Fruit fly (Drosophila melanogaster) whole organism, embryonic: Measurements from ENCODE around the gene haf.

Source experiments
- Aef1 ChIP-seq: fragments of 200-800 bp; sonication (Bioruptor generic); IDR thresholded peaks from 3 replicates; pipeline ENCODE4 v1.3.6; 2022; ENCODE audit warnings: missing biosample characterization, missing genetic modification characterization
- Asciz ChIP-seq: fragments of 200-800 bp; sonication (Bioruptor generic); optimal IDR thresholded peaks from 2 replicates; lab custom pipeline; 2017; ENCODE audit warnings: missing biosample characterization, mild to moderate bottlenecking, missing genetic modification characterization, missing genetic modification reagents
- Atf6 ChIP-seq: fragments of 200-800 bp; sonication (Bioruptor generic); IDR thresholded peaks from 2 replicates; pipeline ENCODE4 v1.3.6; 2022; ENCODE audit warnings: missing biosample characterization, missing genetic modification characterization
- CG10431 ChIP-seq: fragments of 200-800 bp; sonication (Bioruptor generic); optimal IDR thresholded peaks from 3 replicates; lab custom pipeline; 2018; ENCODE audit warnings: missing biosample characterization, mild to moderate bottlenecking, missing genetic modification characterization
- CG11093 ChIP-seq: fragments of 200-800 bp; sonication (Bioruptor generic); IDR thresholded peaks from 3 replicates; pipeline ENCODE4 v1.3.6; 2022; ENCODE audit warnings: missing biosample characterization, missing genetic modification characterization
- CG13624 ChIP-seq: fragments of 200-800 bp; sonication (Bioruptor generic); optimal IDR thresholded peaks from 2 replicates; lab custom pipeline; 2016; ENCODE audit warnings: missing biosample characterization, missing genetic modification characterization
- CG14050 ChIP-seq: fragments of 200-800 bp; sonication (Bioruptor generic); IDR thresholded peaks from 3 replicates; pipeline ENCODE4 v1.3.6; 2022; ENCODE audit warnings: missing biosample characterization, missing genetic modification characterization
- CG14965 ChIP-seq: fragments of 200-800 bp; sonication (Bioruptor generic); optimal IDR thresholded peaks from 2 replicates; lab custom pipeline; 2016; ENCODE audit warnings: missing biosample characterization, missing genetic modification characterization, borderline replicate concordance
- CG15011 ChIP-seq: fragments of 200-800 bp; sonication (Bioruptor generic); optimal IDR thresholded peaks from 3 replicates; lab custom pipeline; 2018; ENCODE audit warnings: missing biosample characterization, mild to moderate bottlenecking, missing genetic modification characterization
- CG17829 ChIP-seq: fragments of 200-800 bp; optimal IDR thresholded peaks from 2 replicates; lab custom pipeline; 2019; ENCODE audit warnings: missing biosample characterization, mild to moderate bottlenecking, missing genetic modification characterization, moderate library complexity
- CG17912 ChIP-seq: fragments of 200-800 bp; sonication (Bioruptor generic); optimal IDR thresholded peaks from 2 replicates; lab custom pipeline; 2018; ENCODE audit warnings: missing biosample characterization, mild to moderate bottlenecking, missing genetic modification characterization
- CG18262 ChIP-seq: fragments of 200-800 bp; optimal IDR thresholded peaks from 3 replicates; lab custom pipeline; 2019; ENCODE audit warnings: missing biosample characterization, mild to moderate bottlenecking, missing genetic modification characterization, moderate library complexity
- CG30020 ChIP-seq: fragments of 200-800 bp; optimal IDR thresholded peaks from 2 replicates; lab custom pipeline; 2019; ENCODE audit warnings: missing biosample characterization, mild to moderate bottlenecking, missing genetic modification characterization, moderate library complexity
- CG30403 ChIP-seq: fragments of 200-800 bp; sonication (Bioruptor generic); optimal IDR thresholded peaks from 3 replicates; lab custom pipeline; 2016; ENCODE audit warnings: missing biosample characterization, missing genetic modification characterization
- CG32772 ChIP-seq: fragments of 200-800 bp; sonication (Bioruptor generic); IDR thresholded peaks from 2 replicates; pipeline ENCODE4 v1.3.6; 2022; ENCODE audit warnings: missing biosample characterization, missing genetic modification characterization
- CG33213 ChIP-seq: fragments of 200-800 bp; sonication (Bioruptor generic); optimal IDR thresholded peaks from 3 replicates; lab custom pipeline; 2016; ENCODE audit warnings: missing biosample characterization, missing genetic modification characterization
- CG3847 ChIP-seq: fragments of 200-800 bp; sonication (Bioruptor generic); IDR thresholded peaks from 2 replicates; pipeline ENCODE4 v1.3.6; 2022; ENCODE audit warnings: missing biosample characterization, missing genetic modification characterization
- CG42726 ChIP-seq: fragments of 200-800 bp; sonication (Bioruptor generic); IDR thresholded peaks from 2 replicates; pipeline ENCODE4 v1.3.6; 2022; ENCODE audit warnings: missing biosample characterization, missing genetic modification characterization; ENCODE audit not compliant: partially characterized antibody
- CG4282 ChIP-seq: fragments of 200-800 bp; sonication (Bioruptor generic); optimal IDR thresholded peaks from 2 replicates; lab custom pipeline; 2016; ENCODE audit warnings: missing biosample characterization, missing genetic modification characterization
- CG4404 ChIP-seq: fragments of 200-800 bp; sonication (Bioruptor generic); IDR thresholded peaks from 2 replicates; pipeline ENCODE4 v1.3.6; 2022; ENCODE audit warnings: missing biosample characterization, missing genetic modification characterization
- CG7556 ChIP-seq: fragments of 200-800 bp; sonication (Bioruptor generic); optimal IDR thresholded peaks from 2 replicates; lab custom pipeline; 2017; ENCODE audit warnings: missing biosample characterization, mild to moderate bottlenecking, missing genetic modification characterization
- CG8089 ChIP-seq: fragments of 200-800 bp; sonication (Bioruptor generic); optimal IDR thresholded peaks from 3 replicates; lab custom pipeline; 2016; ENCODE audit warnings: missing biosample characterization, missing genetic modification characterization
- CG8944 ChIP-seq: fragments of 200-800 bp; sonication (Bioruptor generic); optimal IDR thresholded peaks from 3 replicates; lab custom pipeline; 2016; ENCODE audit warnings: missing biosample characterization, missing genetic modification characterization
- CG9609 ChIP-seq: fragments of 200-800 bp; sonication (Bioruptor generic); optimal IDR thresholded peaks from 3 replicates; lab custom pipeline; 2016; ENCODE audit warnings: missing biosample characterization, missing genetic modification characterization
- D ChIP-seq, 2 experiments: fragments of 200-800 bp in 1 of 2; fragments of >200 bp in 1 of 2; sonication (Bioruptor generic) in 1 of 2; optimal IDR thresholded peaks; 2 replicates in 1 of 2; 3 replicates in 1 of 2; lab custom pipeline; 2017; ENCODE audit warnings: mild to moderate bottlenecking in 1 of 2, missing biosample characterization in 1 of 2, missing genetic modification characterization in 1 of 2, missing genetic modification reagents in 1 of 2
- D19A ChIP-seq: fragments of 200-800 bp; optimal IDR thresholded peaks from 3 replicates; lab custom pipeline; 2019; ENCODE audit warnings: missing biosample characterization, mild to moderate bottlenecking, missing genetic modification characterization, moderate library complexity
- Dad ChIP-seq: fragments of 200-800 bp; sonication (Bioruptor generic); optimal IDR thresholded peaks from 3 replicates; lab custom pipeline; 2016; ENCODE audit warnings: missing biosample characterization, missing genetic modification characterization
- Dll ChIP-seq: fragments of 200-800 bp; sonication (Bioruptor generic); IDR thresholded peaks from 4 replicates; pipeline ENCODE4 v1.3.6; 2022; ENCODE audit warnings: missing biosample characterization, missing genetic modification characterization; ENCODE audit not compliant: partially characterized antibody
- Gsc ChIP-seq: fragments of 200-800 bp; sonication (Bioruptor generic); IDR thresholded peaks from 2 replicates; pipeline ENCODE4 v1.3.6; 2022; ENCODE audit warnings: missing biosample characterization, missing genetic modification characterization
- Hand ChIP-seq: fragments of 200-800 bp; sonication (Bioruptor generic); optimal IDR thresholded peaks from 2 replicates; lab custom pipeline; 2017; ENCODE audit warnings: mild to moderate bottlenecking, missing biosample characterization, missing genetic modification reagents, missing genetic modification characterization
- Hsf ChIP-seq: fragments of 200-800 bp; sonication (Bioruptor generic); optimal IDR thresholded peaks from 3 replicates; lab custom pipeline; 2016; ENCODE audit warnings: missing biosample characterization, missing genetic modification characterization
- Mes4 ChIP-seq: fragments of 200-800 bp; sonication (Bioruptor generic); optimal IDR thresholded peaks from 2 replicates; lab custom pipeline; 2016; ENCODE audit warnings: missing biosample characterization, missing genetic modification characterization
- Sry-δ ChIP-seq: fragments of 200-800 bp; sonication (Bioruptor generic); optimal IDR thresholded peaks from 2 replicates; lab custom pipeline; 2016; ENCODE audit warnings: missing biosample characterization, missing genetic modification characterization
- cas ChIP-seq: fragments of 200-800 bp; sonication (Bioruptor generic); IDR thresholded peaks from 2 replicates; pipeline ENCODE4 v1.3.6; 2022; ENCODE audit warnings: missing biosample characterization, missing genetic modification characterization
- caup ChIP-seq: fragments of 200-800 bp; sonication (Bioruptor generic); optimal IDR thresholded peaks from 3 replicates; lab custom pipeline; 2017; ENCODE audit warnings: missing biosample characterization, mild to moderate bottlenecking, missing genetic modification characterization, moderate library complexity; ENCODE audit not compliant: severe bottlenecking
- dimm ChIP-seq: fragments of 200-800 bp; sonication (Bioruptor generic); IDR thresholded peaks from 2 replicates; pipeline ENCODE4 v1.3.6; 2022; ENCODE audit warnings: missing biosample characterization, missing genetic modification characterization
- emc ChIP-seq: fragments of 200-800 bp; sonication (Bioruptor generic); optimal IDR thresholded peaks from 2 replicates; lab custom pipeline; 2016; ENCODE audit warnings: missing biosample characterization, missing genetic modification characterization
- eyg ChIP-seq: fragments of 200-800 bp; sonication (Bioruptor generic); optimal IDR thresholded peaks from 3 replicates; lab custom pipeline; 2016; ENCODE audit warnings: missing biosample characterization, missing genetic modification characterization
- gce ChIP-seq: fragments of 200-800 bp; sonication (Bioruptor generic); IDR thresholded peaks from 3 replicates; pipeline ENCODE4 v1.3.6; 2022; ENCODE audit warnings: missing biosample characterization, missing genetic modification characterization
- grn ChIP-seq: fragments of 200-800 bp; sonication (Bioruptor generic); optimal IDR thresholded peaks from 3 replicates; lab custom pipeline; 2017; ENCODE audit warnings: missing biosample characterization, missing genetic modification characterization
- her ChIP-seq: fragments of 200-800 bp; sonication (Bioruptor generic); optimal IDR thresholded peaks from 2 replicates; lab custom pipeline; 2016; ENCODE audit warnings: missing biosample characterization, missing genetic modification characterization
- insv ChIP-seq, 2 experiments: fragments of 200-800 bp; sonication (Bioruptor generic); optimal IDR thresholded peaks; 3 replicates each; lab custom pipeline; 2016 to 2018; ENCODE audit warnings: missing biosample characterization in 2 of 2, missing genetic modification characterization in 2 of 2
- nau ChIP-seq: fragments of 200-800 bp; sonication (Bioruptor generic); optimal IDR thresholded peaks from 3 replicates; lab custom pipeline; 2017; ENCODE audit warnings: missing biosample characterization, mild to moderate bottlenecking, missing genetic modification characterization, missing genetic modification reagents
- odd ChIP-seq: fragments of 200-800 bp; sonication (Bioruptor generic); optimal IDR thresholded peaks from 2 replicates; lab custom pipeline; 2017; ENCODE audit warnings: missing biosample characterization, mild to moderate bottlenecking, missing genetic modification characterization
- pb ChIP-seq: fragments of 200-800 bp; sonication (Bioruptor generic); optimal IDR thresholded peaks from 3 replicates; lab custom pipeline; 2016; ENCODE audit warnings: missing biosample characterization, missing genetic modification characterization
- ro ChIP-seq: fragments of 200-800 bp; sonication (Bioruptor generic); IDR thresholded peaks from 2 replicates; pipeline ENCODE4 v1.3.6; 2022; ENCODE audit warnings: missing biosample characterization, missing genetic modification characterization
- schlank ChIP-seq: fragments of 200-800 bp; sonication (Bioruptor generic); optimal IDR thresholded peaks from 2 replicates; lab custom pipeline; 2018; ENCODE audit warnings: missing biosample characterization, mild to moderate bottlenecking, missing genetic modification characterization
- shn ChIP-seq: fragments of 200-800 bp; sonication (Bioruptor generic); optimal IDR thresholded peaks from 3 replicates; lab custom pipeline; 2016; ENCODE audit warnings: missing biosample characterization, missing genetic modification characterization
- tx ChIP-seq: fragments of 200-800 bp; sonication (Bioruptor generic); optimal IDR thresholded peaks from 2 replicates; lab custom pipeline; 2016; ENCODE audit warnings: missing biosample characterization, missing genetic modification characterization
- z ChIP-seq: fragments of 200-800 bp; sonication (Bioruptor generic); IDR thresholded peaks from 3 replicates; pipeline ENCODE4 v1.3.6; 2022; ENCODE audit warnings: missing biosample characterization, missing genetic modification characterization

Gene haf

DNA sequence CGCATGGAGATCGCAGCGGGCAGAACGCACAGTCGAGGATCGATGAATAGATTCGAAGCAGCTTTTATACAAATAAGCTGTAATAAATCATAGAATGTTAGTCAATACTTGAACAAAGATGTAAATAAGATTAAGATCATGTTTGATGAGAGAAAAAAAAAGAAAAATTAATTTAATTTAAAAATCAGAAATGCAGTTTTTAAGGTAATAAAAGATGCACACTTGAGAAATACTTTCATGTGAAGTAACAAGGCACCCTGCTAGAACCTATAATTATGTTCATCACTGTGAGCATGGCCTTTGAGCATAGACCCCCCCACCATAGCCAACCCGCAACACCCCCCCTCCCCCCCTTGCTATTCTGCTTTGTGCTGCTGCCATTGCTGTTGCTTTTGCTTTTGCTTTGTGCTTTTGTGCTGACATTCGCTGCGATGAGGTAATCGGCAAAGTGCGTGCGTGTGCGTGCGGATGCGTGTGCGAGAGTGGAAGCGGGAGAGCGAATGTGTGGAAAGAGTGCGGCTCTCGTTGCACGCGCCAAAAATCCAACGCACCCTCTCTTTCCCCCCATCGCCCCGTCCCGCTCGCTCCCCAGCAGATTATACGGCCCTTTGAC is 88.4 kb downstream of the haf start (continued):
- TF ChIP-seq CG13624, result peak; percentile 93
- TF ChIP-seq D (optimal IDR thresholded peaks at IDR 0.05; lab: Kevin White, UChicago), result no peak
- TF ChIP-seq D (GFP tag; optimal IDR thresholded peaks at IDR 0.05; lab: Kevin White, UChicago), result peak; percentile 95
- peak; percentile 96 for TF ChIP-seq CG17829 (tag; lab: Kevin White, UChicago)
- no peak for TF ChIP-seq CG14965
- peak; percentile 96 for TF ChIP-seq CG18262 (tag; lab: Kevin White, UChicago)
- TF ChIP-seq CG4282 (GFP tag; lab: Kevin White, UChicago), result peak; percentile 16
- peak; percentile 41 for TF ChIP-seq Sry-δ (GFP tag; lab: Kevin White, UChicago)
- peak; percentile 87 for TF ChIP-seq tx (GFP tag; lab: Kevin White, UChicago)
- peak; percentile 87 for TF ChIP-seq eyg (GFP tag; lab: Kevin White, UChicago)
- peak; percentile 84 for TF ChIP-seq CG10431
- TF ChIP-seq Atf6 (GFP tag; lab: Robert Waterston, UW), result peak; percentile 98
- TF ChIP-seq odd, result peak; percentile 98
- TF ChIP-seq Asciz, result peak; percentile 98
- TF ChIP-seq schlank (tag; lab: Kevin White, UChicago), result peak; percentile 94
- TF ChIP-seq her (GFP tag; lab: Kevin White, UChicago), result peak; percentile 73
- peak; percentile 82 for TF ChIP-seq emc (GFP tag; lab: Kevin White, UChicago)
- TF ChIP-seq Gsc (GFP tag; lab: Robert Waterston, UW), result peak; percentile 82
- 0 out of 2 replicates have a peak, but pooled peaks have one; percentile 32 for TF ChIP-seq CG42726 (GFP tag; lab: Robert Waterston, UW)
- TF ChIP-seq Hsf (GFP tag; lab: Kevin White, UChicago), result peak; percentile 94
- TF ChIP-seq nau, result peak; percentile 97
- peak; percentile 96 for TF ChIP-seq Hand (GFP tag; lab: Kevin White, UChicago)
- peak; percentile 87 for TF ChIP-seq shn
- TF ChIP-seq CG8089 (GFP tag; lab: Kevin White, UChicago), result peak; percentile 75
- peak; percentile 86 for TF ChIP-seq CG8944
- peak; percentile 89 for TF ChIP-seq CG17912 (GFP tag; lab: Kevin White, UChicago)
- TF ChIP-seq caup (GFP tag; lab: Kevin White, UChicago), result peak; percentile 98
- peak; percentile 90 for TF ChIP-seq dimm (GFP tag; lab: Robert Waterston, UW)
- peak; percentile 53; the same call in 2 of the 3 replicates for TF ChIP-seq z (GFP tag; lab: Robert Waterston, UW)
- TF ChIP-seq gce (GFP tag; lab: Robert Waterston, UW), result peak; percentile 87
- TF ChIP-seq CG14050 (GFP tag; lab: Robert Waterston, UW), result peak; percentile 96
- peak; percentile 83 for TF ChIP-seq Mes4
- peak; percentile 82 for TF ChIP-seq Dad (GFP tag; lab: Kevin White, UChicago)
- peak; percentile 96 for TF ChIP-seq Aef1 (GFP tag; lab: Robert Waterston, UW)
- peak; percentile 95 for TF ChIP-seq D19A (tag; lab: Kevin White, UChicago)
- TF ChIP-seq CG32772 (GFP tag; lab: Robert Waterston, UW), result peak; percentile 92
- peak; percentile 97 for TF ChIP-seq CG15011 (GFP tag; lab: Kevin White, UChicago)
- TF ChIP-seq CG11093 (GFP tag; lab: Robert Waterston, UW), result peak; percentile 94
- peak; percentile 92 for TF ChIP-seq CG4404 (GFP tag; lab: Robert Waterston, UW)
- peak; percentile 99 for TF ChIP-seq CG7556 (GFP tag; lab: Kevin White, UChicago)
- no peak for TF ChIP-seq Dll (GFP tag; lab: Robert Waterston, UW)
- peak in 1 of 2 experiments; percentile 79 for TF ChIP-seq insv (GFP tag; optimal IDR thresholded peaks at IDR 0.05; lab: Kevin White, UChicago)
- peak; percentile 94 for TF ChIP-seq cas (GFP tag; lab: Robert Waterston, UW)
- peak; percentile 84 for TF ChIP-seq CG30020
- TF ChIP-seq CG9609 (GFP tag; lab: Kevin White, UChicago), result peak; percentile 86
- TF ChIP-seq CG33213, result peak; percentile 79
- peak; percentile 98 for TF ChIP-seq CG30403
- peak; percentile 97 for TF ChIP-seq CG3847 (GFP tag; lab: Robert Waterston, UW)
- TF ChIP-seq ro (GFP tag; lab: Robert Waterston, UW), result peak; percentile 92
- peak; percentile 68 for TF ChIP-seq pb
- peak; percentile 87 for TF ChIP-seq grn (GFP tag; lab: Kevin White, UChicago)
